Worm (Caenorhabditis elegans): ENCODE results near the gene Y116A8C.33.
"Not testable (repeated sequence)": the region's sequence is repeated elsewhere in the genome, so short reads cannot be mapped to it uniquely, and the experiment has no call there.

Y116A8C.33 gene

DNA sequence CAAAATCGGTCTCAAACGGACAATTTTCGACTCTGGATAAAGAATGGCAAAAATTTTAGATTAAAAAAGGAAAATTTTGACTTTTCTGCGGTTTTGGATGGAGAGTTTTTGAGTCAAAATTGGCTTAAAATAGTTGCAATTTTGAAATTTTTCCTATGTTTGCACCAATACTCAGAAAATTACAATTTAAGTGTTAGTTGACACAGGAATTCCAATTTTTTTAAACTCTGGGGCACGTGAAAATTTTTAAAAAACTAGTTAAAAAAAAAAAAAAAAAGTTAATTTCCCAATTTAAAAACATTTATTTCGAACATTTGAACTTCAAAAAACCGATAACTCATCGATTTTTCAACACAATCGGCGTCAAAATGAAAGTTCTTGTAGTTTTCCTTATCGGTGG, at the start of gene Y116A8C.33:
Gene Y116A8C.33, plus strand, starts transcription at position 301 of the 400 bp plus-strand sequence.
- TF ChIP-seq ref-1 (GFP tag; conservative IDR thresholded peaks at IDR 0.05) = no peak
- TF ChIP-seq tab-1 (GFP tag; IDR thresholded peaks at IDR 0.05) = no peak
- no peak for TF ChIP-seq cog-1 (tag; optimal IDR thresholded peaks at IDR 0.05)
- TF ChIP-seq ztf-29 (GFP tag; IDR thresholded peaks at IDR 0.05) = no peak
- TF ChIP-seq flt-1 (GFP tag; IDR thresholded peaks at IDR 0.05) = no peak
- TF ChIP-seq T22C8.4 (GFP tag; IDR thresholded peaks at IDR 0.05) = no peak
- no peak for TF ChIP-seq ztf-23 (GFP tag; IDR thresholded peaks at IDR 0.05)
- TF ChIP-seq klf-2 (GFP tag; conservative IDR thresholded peaks at IDR 0.05) = no peak
- TF ChIP-seq med-1 (GFP tag; optimal IDR thresholded peaks at IDR 0.05; ENCODE audit: insufficient read depth) = no peak

DNA sequence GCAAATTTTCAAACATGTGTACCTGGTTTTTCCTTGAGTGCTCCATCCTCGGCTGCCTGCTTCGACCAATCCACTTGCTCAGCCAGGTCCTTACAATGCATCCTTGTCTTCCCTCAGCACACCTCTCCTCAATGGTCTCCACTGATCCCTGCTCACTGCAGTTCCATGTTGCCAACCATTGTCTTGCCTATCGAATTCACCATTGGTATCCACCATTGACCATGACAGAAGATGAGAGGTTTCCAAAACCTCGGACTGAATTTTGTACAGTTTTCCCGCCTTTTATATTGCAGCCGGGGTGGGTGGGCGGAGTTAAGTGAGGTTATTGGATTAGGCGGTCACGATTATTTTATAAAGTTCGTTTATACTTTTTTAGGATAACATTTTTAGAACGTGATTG, 48.2 kb upstream of the Y116A8C.33 start, which contains the start of gene Y116A8C.467:
Gene Y116A8C.467, minus strand, starts transcription at position 101 of the 400 bp plus-strand sequence.
- TF ChIP-seq ref-1 (GFP tag; conservative IDR thresholded peaks at IDR 0.05); cog-1 (tag; optimal IDR thresholded peaks at IDR 0.05); klf-2 (GFP tag; conservative IDR thresholded peaks at IDR 0.05): not testable (repeated sequence)

DNA sequence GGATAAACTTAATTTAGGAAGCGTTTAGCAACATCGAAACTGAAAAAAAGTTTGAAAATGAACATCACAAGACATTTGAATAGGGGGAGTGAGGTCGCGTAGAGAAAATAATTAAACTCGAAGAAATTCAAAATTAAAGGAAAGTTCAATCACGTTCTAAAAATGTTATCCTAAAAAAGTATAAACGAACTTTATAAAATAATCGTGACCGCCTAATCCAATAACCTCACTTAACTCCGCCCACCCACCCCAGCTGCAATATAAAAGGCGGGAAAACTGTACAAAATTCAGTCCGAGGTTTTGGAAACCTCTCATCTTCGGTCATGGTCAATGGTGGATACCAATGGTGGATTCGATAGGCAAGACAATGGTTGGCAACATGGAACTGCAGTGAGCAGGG, 47.0 kb upstream of the Y116A8C.33 start, which contains the start of gene Y116A8C.465:
Gene Y116A8C.465, plus strand, starts transcription at position 301 of the 400 bp plus-strand sequence.
- TF ChIP-seq ref-1 (GFP tag; conservative IDR thresholded peaks at IDR 0.05); tab-1 (GFP tag; IDR thresholded peaks at IDR 0.05); ztf-23 (GFP tag; IDR thresholded peaks at IDR 0.05): not testable (repeated sequence)

DNA sequence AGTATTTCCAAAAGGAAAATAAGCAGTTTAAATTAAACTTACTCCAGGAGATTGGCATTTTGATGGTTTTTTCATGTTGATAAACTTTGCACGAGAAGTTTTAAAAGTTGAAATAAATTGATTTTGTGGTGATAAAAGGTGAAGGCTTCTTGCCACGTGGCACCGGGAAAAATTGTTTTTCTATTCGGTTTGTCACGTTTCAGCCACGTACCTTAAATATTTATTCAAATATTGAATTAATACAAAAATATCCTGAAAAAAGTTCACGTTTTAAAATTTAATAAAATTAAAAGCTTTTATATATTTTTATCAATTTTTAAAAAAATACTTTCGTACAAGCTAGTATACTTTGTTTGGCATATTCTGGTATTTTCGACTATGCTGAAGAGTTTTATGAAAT, 41.1 kb upstream of the Y116A8C.33 start, which contains the start of gene Y116A8C.24:
Gene Y116A8C.24, minus strand, starts transcription at position 101 of the 400 bp plus-strand sequence.
- not testable (repeated sequence) for TF ChIP-seq klf-2 (GFP tag; conservative IDR thresholded peaks at IDR 0.05); ztf-29 (GFP tag; IDR thresholded peaks at IDR 0.05); tab-1 (GFP tag; IDR thresholded peaks at IDR 0.05)

DNA sequence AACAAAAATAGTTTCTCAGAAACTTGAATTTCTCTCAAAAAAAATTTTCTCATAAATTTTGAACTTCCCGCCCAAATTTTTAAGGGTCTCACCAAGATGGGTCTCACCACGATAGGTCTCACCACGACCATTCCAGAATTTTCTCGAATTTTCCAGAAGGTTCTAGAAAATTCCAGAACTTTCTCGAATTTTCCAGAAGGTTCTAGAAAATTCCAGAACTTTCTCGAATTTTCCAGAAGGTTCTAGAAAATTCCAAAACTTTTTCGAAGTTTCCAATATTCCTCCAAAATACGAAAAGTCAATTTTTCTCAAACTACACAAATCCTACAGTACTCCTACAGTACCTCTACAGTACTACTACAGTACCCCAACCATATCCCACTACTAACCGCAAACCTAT, 35.9 kb upstream of the Y116A8C.33 start:
- TF ChIP-seq flt-1 (GFP tag; IDR thresholded peaks at IDR 0.05) = peak; percentile 67; the same call in 1 of the 2 replicates

DNA sequence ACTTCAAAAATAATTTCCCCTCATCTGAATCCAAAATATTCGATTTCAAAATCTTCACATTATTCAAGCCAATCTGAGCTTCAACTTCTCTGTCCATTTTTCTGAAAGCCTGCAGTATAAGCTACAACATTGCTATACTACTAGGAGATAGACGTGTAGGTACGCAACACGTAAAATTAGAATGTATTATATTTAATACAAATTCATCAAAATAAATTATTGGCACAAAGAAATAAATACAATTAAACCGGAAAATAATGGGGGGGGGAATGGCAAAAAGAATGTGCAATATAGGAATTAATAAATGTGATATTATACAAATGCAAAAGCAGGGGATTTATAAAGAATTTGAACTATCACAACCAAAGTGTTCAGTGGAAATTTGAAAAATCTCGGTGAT, 33.3 kb upstream of the Y116A8C.33 start, which contains the start of gene Y116A8C.25:
Gene Y116A8C.25, minus strand, starts transcription at position 101 of the 400 bp plus-strand sequence.
- TF ChIP-seq tab-1 (GFP tag; IDR thresholded peaks at IDR 0.05) (no peak), flt-1 (GFP tag; IDR thresholded peaks at IDR 0.05) (no peak), med-1 (GFP tag; optimal IDR thresholded peaks at IDR 0.05; ENCODE audit: insufficient read depth) (no peak), T22C8.4 (GFP tag; IDR thresholded peaks at IDR 0.05) (no peak)

DNA sequence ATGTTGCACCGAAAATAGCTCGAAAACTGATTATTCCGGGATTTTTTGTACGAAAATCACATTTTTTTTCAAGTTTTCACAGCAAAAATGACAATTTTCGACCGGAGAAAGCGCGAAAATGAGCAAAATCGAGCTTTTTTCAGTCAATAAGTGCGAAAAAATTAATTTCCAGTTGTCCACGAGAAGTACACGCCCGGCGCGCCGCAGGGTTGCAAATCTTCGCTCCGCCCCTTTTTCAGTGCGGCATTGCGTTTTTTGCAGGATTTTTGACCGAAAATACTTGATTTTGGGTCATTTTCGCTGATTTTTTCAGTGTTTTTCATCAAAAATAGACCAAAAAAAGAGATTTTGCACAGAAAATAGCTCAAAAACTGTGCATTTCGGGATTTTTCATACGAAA, 27.6 kb upstream of the Y116A8C.33 start:
- TF ChIP-seq ztf-29 (GFP tag; IDR thresholded peaks at IDR 0.05) = no peak
- TF ChIP-seq med-1 (GFP tag; optimal IDR thresholded peaks at IDR 0.05; ENCODE audit: insufficient read depth) = no peak
- no peak for TF ChIP-seq T22C8.4 (GFP tag; IDR thresholded peaks at IDR 0.05)
- no peak for TF ChIP-seq flt-1 (GFP tag; IDR thresholded peaks at IDR 0.05)
- TF ChIP-seq cog-1 (tag; optimal IDR thresholded peaks at IDR 0.05) = no peak
- no peak for TF ChIP-seq ref-1 (GFP tag; conservative IDR thresholded peaks at IDR 0.05)
- TF ChIP-seq ztf-23 (GFP tag; IDR thresholded peaks at IDR 0.05) = no peak
- TF ChIP-seq klf-2 (GFP tag; conservative IDR thresholded peaks at IDR 0.05) = no peak
- TF ChIP-seq tab-1 (GFP tag; IDR thresholded peaks at IDR 0.05) = no peak

DNA sequence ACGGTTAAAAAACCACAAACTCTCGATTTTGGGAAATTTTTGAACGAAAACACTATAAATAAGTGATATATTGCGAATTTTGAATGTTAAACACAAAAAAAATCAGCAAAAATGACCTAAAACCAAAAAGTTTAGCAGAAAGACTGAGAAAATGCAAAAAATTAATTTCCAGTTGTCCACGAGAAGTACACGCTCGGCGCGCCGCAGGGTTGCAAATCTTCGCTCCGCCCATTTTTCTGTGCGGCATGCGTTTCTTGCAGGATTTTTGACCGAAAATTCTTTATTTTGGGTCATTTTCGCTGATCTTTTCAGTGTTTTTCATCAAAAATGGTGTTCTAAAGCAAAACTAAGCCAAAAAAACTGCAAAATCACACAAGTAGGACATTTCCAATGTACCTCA, 27.1 kb upstream of the Y116A8C.33 start:
- TF ChIP-seq ztf-29 (GFP tag; IDR thresholded peaks at IDR 0.05) = no peak
- TF ChIP-seq med-1 (GFP tag; optimal IDR thresholded peaks at IDR 0.05; ENCODE audit: insufficient read depth) = no peak
- no peak for TF ChIP-seq ref-1 (GFP tag; conservative IDR thresholded peaks at IDR 0.05)
- no peak for TF ChIP-seq flt-1 (GFP tag; IDR thresholded peaks at IDR 0.05)
- TF ChIP-seq tab-1 (GFP tag; IDR thresholded peaks at IDR 0.05) = no peak
- TF ChIP-seq cog-1 (tag; optimal IDR thresholded peaks at IDR 0.05) = no peak
- TF ChIP-seq klf-2 (GFP tag; conservative IDR thresholded peaks at IDR 0.05) = no peak
- TF ChIP-seq T22C8.4 (GFP tag; IDR thresholded peaks at IDR 0.05) = no peak

DNA sequence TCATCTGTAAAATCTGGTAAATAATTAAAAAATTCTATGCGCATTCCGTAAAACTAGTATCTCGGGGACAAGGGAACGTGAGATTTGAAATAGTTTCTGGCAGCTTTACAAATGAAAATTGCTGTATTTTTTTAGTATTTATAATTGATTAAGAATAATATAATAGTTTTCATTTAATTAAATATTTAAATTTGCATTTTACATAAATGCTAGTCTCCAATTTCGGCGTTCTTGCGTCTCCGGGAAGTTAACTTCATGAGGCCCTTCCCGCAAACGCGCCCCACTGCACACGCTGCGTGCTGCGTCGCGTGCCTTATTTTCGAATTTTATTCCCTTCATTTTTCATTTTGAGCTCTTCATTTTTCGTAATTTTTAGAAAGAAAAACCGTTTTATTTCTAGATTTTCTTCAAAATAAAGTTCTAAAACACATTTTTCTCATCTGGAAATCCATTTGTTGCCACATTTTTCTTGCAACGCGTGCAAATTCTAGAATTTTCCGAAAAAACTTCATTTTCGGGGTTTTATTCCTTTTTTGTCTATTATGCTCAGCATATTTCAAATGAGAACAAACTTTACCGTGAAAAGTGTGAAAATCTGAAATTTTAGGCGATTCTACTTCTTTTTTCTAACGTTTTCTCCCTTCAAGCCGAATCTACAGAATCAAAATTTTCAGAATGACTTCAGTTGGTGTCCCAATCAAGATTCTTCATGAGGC, 24.4 kb upstream of the Y116A8C.33 start, which contains the start of the genes snx-13 and snr-1:
Gene snx-13, minus strand, starts transcription at position 55 of the 716 bp plus-strand sequence.
Gene snr-1, plus strand, starts transcription at position 666 of the 716 bp plus-strand sequence.
- peak; percentile 94 for TF ChIP-seq ztf-23 (GFP tag; IDR thresholded peaks at IDR 0.05)
- peak; percentile 77 for TF ChIP-seq tab-1 (GFP tag; IDR thresholded peaks at IDR 0.05)
- peak; percentile 70 for TF ChIP-seq ztf-29 (GFP tag; IDR thresholded peaks at IDR 0.05)
- TF ChIP-seq T22C8.4 (GFP tag; IDR thresholded peaks at IDR 0.05) = peak; percentile 70; the same call in 1 of the 2 replicates
- TF ChIP-seq med-1 (GFP tag; optimal IDR thresholded peaks at IDR 0.05; ENCODE audit: insufficient read depth) = no peak
- peak; percentile 81 for TF ChIP-seq klf-2 (GFP tag; conservative IDR thresholded peaks at IDR 0.05)
- no peak; the same call in 1 of the 2 replicates for TF ChIP-seq ref-1 (GFP tag; conservative IDR thresholded peaks at IDR 0.05)
- peak; percentile 89 for TF ChIP-seq flt-1 (GFP tag; IDR thresholded peaks at IDR 0.05)
- TF ChIP-seq cog-1 (tag; optimal IDR thresholded peaks at IDR 0.05) = peak; percentile 97

DNA sequence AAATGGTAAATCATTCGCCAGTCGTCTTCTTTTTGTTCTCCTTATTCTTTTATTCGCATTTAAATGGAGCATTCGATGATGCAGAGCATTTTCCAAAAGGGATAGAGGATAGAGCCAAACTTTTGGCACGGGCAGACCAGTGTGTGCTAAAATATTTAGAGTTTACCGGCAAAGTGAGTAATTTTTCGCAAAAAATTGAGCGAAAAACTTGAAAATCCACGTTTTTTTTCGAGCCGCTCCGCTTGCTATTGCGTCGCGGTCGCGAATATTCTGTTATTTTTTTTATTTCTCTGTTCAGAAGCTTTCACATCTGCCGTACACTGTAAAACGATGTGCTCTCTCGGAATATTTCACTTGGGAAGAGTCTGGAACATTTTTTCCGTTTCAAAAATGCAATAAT, 23.1 kb upstream of the Y116A8C.33 start, which contains the start of gene Y116A8C.43:
Gene Y116A8C.43, plus strand, starts transcription at position 3 of the 400 bp plus-strand sequence.
- TF ChIP-seq med-1 (GFP tag; optimal IDR thresholded peaks at IDR 0.05; ENCODE audit: insufficient read depth) (no peak), klf-2 (GFP tag; conservative IDR thresholded peaks at IDR 0.05) (no peak), ztf-23 (GFP tag; IDR thresholded peaks at IDR 0.05) (no peak), cog-1 (tag; optimal IDR thresholded peaks at IDR 0.05) (no peak), flt-1 (GFP tag; IDR thresholded peaks at IDR 0.05) (no peak)

Data from whole organism, midembryonic.